Fruit fly (Drosophila melanogaster): ENCODE data around the gene Pdp1.

The Pdp1 gene

dm6 chr3L:7863766-7864305 lies 3.3 kb downstream of the Pdp1 start (continued):
- TF ChIP-seq scrt (GFP tag; optimal IDR thresholded peaks at IDR 0.05) = peak; percentile 53
- TF ChIP-seq pho (GFP tag; optimal IDR thresholded peaks at IDR 0.05) = peak; percentile 41
- TF ChIP-seq CG6272 (GFP tag; IDR thresholded peaks at IDR 0.05) = 0 out of 2 replicates have a peak, but pooled peaks have one; percentile 23
- peak; percentile 64 for TF ChIP-seq CG13296 (GFP tag; optimal IDR thresholded peaks at IDR 0.05)
- TF ChIP-seq CG17612 (GFP tag; IDR thresholded peaks at IDR 0.05) = 0 out of 2 replicates have a peak, but pooled peaks have one; percentile 36
- TF ChIP-seq CG11093 (GFP tag; IDR thresholded peaks at IDR 0.05) = 0 out of 3 replicates have a peak, but pooled peaks have one; percentile 42
- TF ChIP-seq CG12659 (GFP tag; optimal IDR thresholded peaks at IDR 0.05) = peak; percentile 71
- peak; percentile 26 for TF ChIP-seq CG6765 (GFP tag; optimal IDR thresholded peaks at IDR 0.05)
- TF ChIP-seq CG6813 (GFP tag; optimal IDR thresholded peaks at IDR 0.05) = peak; percentile 27
- no peak for TF ChIP-seq jumu (GFP tag; optimal IDR thresholded peaks at IDR 0.05)
- TF ChIP-seq dpn (GFP tag; optimal IDR thresholded peaks at IDR 0.05) = peak; percentile 9 to 67
- TF ChIP-seq bab2 (GFP tag; optimal IDR thresholded peaks at IDR 0.05) = peak; percentile 5
- no peak for TF ChIP-seq zfh1 (GFP tag; IDR thresholded peaks at IDR 0.05)
- no peak for TF ChIP-seq CG2202 (tag; optimal IDR thresholded peaks at IDR 0.05)
- no peak for TF ChIP-seq CG1832 (GFP tag; optimal IDR thresholded peaks at IDR 0.05)
- TF ChIP-seq HmgZ (tag; optimal IDR thresholded peaks at IDR 0.05) = peak; percentile 51
- TF ChIP-seq CG17361 (GFP tag; IDR thresholded peaks at IDR 0.05) = peak; percentile 67
- TF ChIP-seq her (GFP tag; optimal IDR thresholded peaks at IDR 0.05) = no peak
- peak; percentile 49 for TF ChIP-seq sd (tag; optimal IDR thresholded peaks at IDR 0.05)
- TF ChIP-seq Meics (GFP tag; optimal IDR thresholded peaks at IDR 0.05) = peak; percentile 84
- TF ChIP-seq CG33213 (GFP tag; optimal IDR thresholded peaks at IDR 0.05) = no peak
- no peak for TF ChIP-seq crc (GFP tag; optimal IDR thresholded peaks at IDR 0.05)
- TF ChIP-seq ERR (GFP tag; optimal IDR thresholded peaks at IDR 0.05) = no peak
- TF ChIP-seq cwo (GFP tag; optimal IDR thresholded peaks at IDR 0.05) = peak; percentile 89
- TF ChIP-seq CG30403 (GFP tag; optimal IDR thresholded peaks at IDR 0.05) = peak; percentile 69
- peak; percentile 58 for TF ChIP-seq dmrt99B (tag; optimal IDR thresholded peaks at IDR 0.05)
- TF ChIP-seq CG11085 (GFP tag; IDR thresholded peaks at IDR 0.05) = peak; percentile 57; the same call in 1 of the 2 replicates
- no peak for TF ChIP-seq TFAM (GFP tag; optimal IDR thresholded peaks at IDR 0.05)
- peak; percentile 43 for TF ChIP-seq CG1233 (GFP tag; optimal IDR thresholded peaks at IDR 0.05)
- TF ChIP-seq ham (GFP tag; IDR thresholded peaks at IDR 0.05) = 0 out of 2 replicates have a peak, but pooled peaks have one; percentile 10
- TF ChIP-seq Dfd (GFP tag; optimal IDR thresholded peaks at IDR 0.05) = no peak
- TF ChIP-seq CG13624 (GFP tag; optimal IDR thresholded peaks at IDR 0.05) = peak; percentile 42
- peak; percentile 31 for TF ChIP-seq Blimp-1 (GFP tag; optimal IDR thresholded peaks at IDR 0.05)
- TF ChIP-seq ssp (GFP tag; IDR thresholded peaks at IDR 0.05) = peak; percentile 45; the same call in 1 of the 2 replicates
- no peak for TF ChIP-seq Hr78 (GFP tag; optimal IDR thresholded peaks at IDR 0.05)
- TF ChIP-seq E2f1 (GFP tag; IDR thresholded peaks at IDR 0.05) = peak; percentile 66
- no peak for TF ChIP-seq abd-A (tag; optimal IDR thresholded peaks at IDR 0.05)
- peak; percentile 21; the same call in 1 of the 2 replicates for TF ChIP-seq onecut (GFP tag; IDR thresholded peaks at IDR 0.05)
- peak; percentile 83 for TF ChIP-seq sens (GFP tag)
- TF ChIP-seq Ravus (GFP tag; IDR thresholded peaks at IDR 0.05) = peak; percentile 54; the same call in 1 of the 2 replicates
- TF ChIP-seq Gug (GFP tag; IDR thresholded peaks at IDR 0.05) = peak; percentile 36; the same call in 1 of the 4 replicates
- peak; percentile 50 for TF ChIP-seq Nf-YC (tag; optimal IDR thresholded peaks at IDR 0.05)
- TF ChIP-seq sisA (GFP tag; IDR thresholded peaks at IDR 0.05) = peak; percentile 43; the same call in 1 of the 2 replicates
- TF ChIP-seq ap (GFP tag; IDR thresholded peaks at IDR 0.05) = 0 out of 2 replicates have a peak, but pooled peaks have one; percentile 24
- no peak for TF ChIP-seq knrl (GFP tag; IDR thresholded peaks at IDR 0.05; ENCODE audit: partially characterized antibody)
- no peak for TF ChIP-seq cad (GFP tag; optimal IDR thresholded peaks at IDR 0.05)
- peak; percentile 59 for TF ChIP-seq Mrtf (GFP tag; IDR thresholded peaks at IDR 0.05)
- TF ChIP-seq grau (tag; optimal IDR thresholded peaks at IDR 0.05) = peak; percentile 81
- peak; percentile 51 for TF ChIP-seq HLH54F (GFP tag; optimal IDR thresholded peaks at IDR 0.05)
- peak; percentile 19 for TF ChIP-seq zen (tag; optimal IDR thresholded peaks at IDR 0.05)
